Worm (Caenorhabditis elegans) whole organism, L4 larva: ENCODE data around the gene icl-1.

Experiments
- D1046.2 ChIP-seq: fragments of 200-800 bp; sonication (Bioruptor generic); IDR thresholded peaks from 2 replicates; pipeline ENCODE4 v1.3.6; 2022; ENCODE audit warnings: missing genetic modification characterization, missing compliant biosample characterization
- F26F4.8 ChIP-seq: fragments of 200-800 bp; sonication (Bioruptor generic); conservative IDR thresholded peaks from 2 replicates; pipeline ENCODE4 v1.3.6; 2022; ENCODE audit warnings: missing genetic modification characterization, missing compliant biosample characterization
- F44E2.7 ChIP-seq: fragments of 200-800 bp; sonication (Bioruptor generic); IDR thresholded peaks from 2 replicates; pipeline ENCODE4 v2.1.2; 2022; ENCODE audit warnings: missing genetic modification characterization, missing compliant biosample characterization
- F49E8.2 ChIP-seq: sonication (generic microtip); optimal IDR thresholded peaks from 2 replicates; lab custom pipeline; 2016; ENCODE audit warnings: missing compliant biosample characterization, mild to moderate bottlenecking, missing genetic modification characterization, borderline replicate concordance
- R02D3.7 ChIP-seq: fragments of 150-350 bp; sonication (generic microtip); optimal IDR thresholded peaks from 3 replicates; lab custom pipeline; 2014; ENCODE audit warnings: missing biosample characterization, missing genetic modification characterization
- T20F7.1 ChIP-seq: fragments of 200-800 bp; sonication (Bioruptor generic); optimal IDR thresholded peaks from 2 replicates; lab custom pipeline; 2018; ENCODE audit warnings: mild to moderate bottlenecking, missing genetic modification characterization, missing compliant biosample characterization
- Y48G9A.11 ChIP-seq: fragments of 200-800 bp; sonication (Bioruptor generic); IDR thresholded peaks from 2 replicates; pipeline ENCODE4 v1.3.6; 2022; ENCODE audit warnings: missing genetic modification reagents, missing genetic modification characterization, missing compliant biosample characterization
- Y5F2A.4 ChIP-seq: fragments of 200-800 bp; sonication (Bioruptor generic); optimal IDR thresholded peaks from 2 replicates; lab custom pipeline; 2018; ENCODE audit warnings: mild to moderate bottlenecking, missing genetic modification characterization, missing compliant biosample characterization
- Y75B8A.6 ChIP-seq: fragments of 200-800 bp; sonication (Bioruptor generic); IDR thresholded peaks from 2 replicates; pipeline ENCODE4 v1.3.6; 2022; ENCODE audit warnings: missing genetic modification reagents, missing genetic modification characterization, missing compliant biosample characterization
- aly-2 ChIP-seq: sonication (generic microtip); optimal IDR thresholded peaks from 2 replicates; lab custom pipeline; 2018; ENCODE audit warnings: missing biosample characterization, missing genetic modification characterization
- arid-1 ChIP-seq: fragments of 200-800 bp; sonication (Bioruptor generic); conservative IDR thresholded peaks from 2 replicates; pipeline ENCODE4 v1.3.6; 2022; ENCODE audit warnings: missing genetic modification reagents, missing genetic modification characterization, missing compliant biosample characterization
- attf-4 ChIP-seq: sonication (generic microtip); optimal IDR thresholded peaks from 3 replicates; lab custom pipeline; 2017; ENCODE audit warnings: missing biosample characterization, missing genetic modification characterization
- ceh-32 ChIP-seq: sonication (generic microtip); optimal IDR thresholded peaks from 2 replicates; lab custom pipeline; 2016; ENCODE audit warnings: mild to moderate bottlenecking, missing genetic modification characterization, missing compliant biosample characterization; ENCODE audit not compliant: poor library complexity
- daf-12 ChIP-seq: fragments of 150-350 bp; optimal IDR thresholded peaks from 2 replicates; lab custom pipeline; 2014; ENCODE audit warnings: missing biosample characterization, missing genetic modification reagents, missing genetic modification characterization
- daf-16 ChIP-seq, 3 experiments: sonication (generic microtip); optimal IDR thresholded peaks; 2 replicates each; lab custom pipeline; 2016 to 2017; ENCODE audit warnings: missing genetic modification characterization in 3 of 3, missing genetic modification reagents in 3 of 3, mild to moderate bottlenecking in 2 of 3, missing compliant biosample characterization in 2 of 3, missing biosample characterization in 1 of 3, moderate library complexity in 1 of 3
- daf-19 ChIP-seq: fragments of 200-800 bp; sonication (Bioruptor generic); conservative IDR thresholded peaks from 2 replicates; pipeline ENCODE4 v1.3.6; 2022; ENCODE audit warnings: missing genetic modification characterization, missing compliant biosample characterization
- daf-8 ChIP-seq: fragments of 200-800 bp; sonication (Bioruptor generic); IDR thresholded peaks from 2 replicates; pipeline ENCODE4 v1.3.6; 2022; ENCODE audit warnings: missing genetic modification characterization, missing compliant biosample characterization
- dmd-8 ChIP-seq: fragments of 200-800 bp; sonication (Bioruptor generic); IDR thresholded peaks from 2 replicates; pipeline ENCODE4 v1.3.6; 2022; ENCODE audit warnings: missing genetic modification characterization, missing compliant biosample characterization
- dpl-1 ChIP-seq: fragments of 150-350 bp; optimal IDR thresholded peaks from 2 replicates; lab custom pipeline; 2014; ENCODE audit warnings: missing biosample characterization, missing genetic modification reagents, missing genetic modification characterization
- dve-1 ChIP-seq: sonication (generic microtip); optimal IDR thresholded peaks from 2 replicates; lab custom pipeline; 2017; ENCODE audit warnings: antibody characterized with exemption, mild to moderate bottlenecking, missing genetic modification characterization, missing compliant biosample characterization; ENCODE audit not compliant: insufficient read depth
- egl-43 ChIP-seq: fragments of 200-800 bp; sonication (Bioruptor generic); IDR thresholded peaks from 2 replicates; pipeline ENCODE4 v1.3.6; 2022; ENCODE audit warnings: missing genetic modification reagents, missing genetic modification characterization, missing compliant biosample characterization
- fkh-10 ChIP-seq: fragments of 150-350 bp; optimal IDR thresholded peaks from 2 replicates; lab custom pipeline; 2014; ENCODE audit warnings: missing biosample characterization, missing genetic modification reagents, missing genetic modification characterization
- hif-1 ChIP-seq, 2 experiments: sonication (generic microtip); optimal IDR thresholded peaks; 2 replicates each; lab custom pipeline; 2016 to 2017; ENCODE audit warnings: missing compliant biosample characterization in 2 of 2, missing genetic modification characterization in 2 of 2, missing genetic modification reagents in 2 of 2, missing genotype in 2 of 2, mild to moderate bottlenecking in 1 of 2
- hlh-11 ChIP-seq: fragments of 200-800 bp; sonication (Bioruptor generic); optimal IDR thresholded peaks from 2 replicates; lab custom pipeline; 2018; ENCODE audit warnings: mild to moderate bottlenecking, missing genetic modification characterization, missing compliant biosample characterization
- hlh-30 ChIP-seq: sonication (generic microtip); optimal IDR thresholded peaks from 2 replicates; lab custom pipeline; 2017; ENCODE audit warnings: antibody characterized with exemption, mild to moderate bottlenecking, missing genetic modification characterization, missing compliant biosample characterization; ENCODE audit not compliant: insufficient read depth
- hmg-1.1 ChIP-seq: fragments of 200-800 bp; sonication (Bioruptor generic); IDR thresholded peaks from 2 replicates; pipeline ENCODE4 v1.3.6; 2022; ENCODE audit warnings: missing genetic modification reagents, missing genetic modification characterization, missing compliant biosample characterization
- lim-7 ChIP-seq: fragments of 200-800 bp; sonication (Bioruptor generic); IDR thresholded peaks from 2 replicates; pipeline ENCODE4 v1.3.6; 2022; ENCODE audit warnings: missing genetic modification characterization, missing compliant biosample characterization
- lin-1 ChIP-seq: fragments of 200-800 bp; sonication (Bioruptor generic); IDR thresholded peaks from 2 replicates; pipeline ENCODE4 v1.3.6; 2022; ENCODE audit warnings: missing genetic modification reagents, missing genetic modification characterization, missing compliant biosample characterization
- lin-15B ChIP-seq: fragments of 150-350 bp; sonication (generic microtip); optimal IDR thresholded peaks from 3 replicates; lab custom pipeline; 2014; ENCODE audit warnings: missing biosample characterization, missing genetic modification characterization
- lir-3 ChIP-seq: sonication (generic microtip); optimal IDR thresholded peaks from 2 replicates; lab custom pipeline; 2016; ENCODE audit warnings: mild to moderate bottlenecking, missing genetic modification characterization, missing compliant biosample characterization
- madf-5 ChIP-seq, 2 experiments: fragments of 200-800 bp; sonication (Bioruptor generic); IDR thresholded peaks; 2 replicates each; pipeline ENCODE4 v1.3.6; 2022; ENCODE audit warnings: missing compliant biosample characterization in 2 of 2, missing genetic modification characterization in 2 of 2
- mdl-1 ChIP-seq, 2 experiments: fragments of 150-350 bp in 1 of 2; sonication (generic microtip) in 1 of 2; optimal IDR thresholded peaks; 2 replicates each; lab custom pipeline; 2014 to 2017; ENCODE audit warnings: missing biosample characterization in 2 of 2, missing genetic modification characterization in 2 of 2
- mep-1 ChIP-seq: fragments of 150-350 bp; sonication (generic microtip); optimal IDR thresholded peaks from 3 replicates; lab custom pipeline; 2014; ENCODE audit warnings: missing biosample characterization, missing genetic modification characterization
- mxl-2 ChIP-seq: fragments of 200-800 bp; sonication (Bioruptor generic); conservative IDR thresholded peaks from 2 replicates; pipeline ENCODE4 v1.3.6; 2022; ENCODE audit warnings: missing genetic modification reagents, missing genetic modification characterization, missing compliant biosample characterization
- nhr-10 ChIP-seq: fragments of 150-350 bp; optimal IDR thresholded peaks from 2 replicates; lab custom pipeline; 2014; ENCODE audit warnings: missing biosample characterization, missing genetic modification characterization
- nhr-102 ChIP-seq: sonication (generic microtip); optimal IDR thresholded peaks from 2 replicates; lab custom pipeline; 2016; ENCODE audit warnings: mild to moderate bottlenecking, missing genetic modification characterization, moderate library complexity, missing compliant biosample characterization
- nhr-111 ChIP-seq: fragments of 200-800 bp; sonication (Bioruptor generic); optimal IDR thresholded peaks from 2 replicates; lab custom pipeline; 2018; ENCODE audit warnings: mild to moderate bottlenecking, missing genetic modification characterization, missing compliant biosample characterization
- nhr-28 ChIP-seq: fragments of 150-350 bp; optimal IDR thresholded peaks from 2 replicates; lab custom pipeline; 2014; ENCODE audit warnings: missing biosample characterization, missing genetic modification characterization
- nhr-76 ChIP-seq: fragments of 150-350 bp; optimal IDR thresholded peaks from 2 replicates; lab custom pipeline; 2014; ENCODE audit warnings: missing biosample characterization, missing genetic modification characterization
- pha-4 ChIP-seq, 2 experiments: fragments of 150-350 bp in 1 of 2; fragments of 200-800 bp in 1 of 2; sonication (Bioruptor generic) in 1 of 2; IDR thresholded peaks in 1 of 2; optimal IDR thresholded peaks in 1 of 2; 2 replicates each; pipeline versions ENCODE4 v1.3.6 to Lab custom; 2014 to 2022; ENCODE audit warnings: missing genetic modification characterization in 2 of 2, missing genetic modification reagents in 2 of 2, missing biosample characterization in 1 of 2, missing compliant biosample characterization in 1 of 2
- sdz-12 ChIP-seq: fragments of 200-800 bp; sonication (Bioruptor generic); optimal IDR thresholded peaks from 2 replicates; lab custom pipeline; 2018; ENCODE audit warnings: mild to moderate bottlenecking, missing genetic modification characterization, missing compliant biosample characterization
- snpc-1.2 ChIP-seq: fragments of 200-800 bp; sonication (Bioruptor generic); IDR thresholded peaks from 2 replicates; pipeline ENCODE4 v1.3.6; 2022; ENCODE audit warnings: missing genetic modification reagents, missing genetic modification characterization, missing compliant biosample characterization
- snpc-4 ChIP-seq: fragments of 150-350 bp; optimal IDR thresholded peaks from 2 replicates; lab custom pipeline; 2014; ENCODE audit warnings: missing biosample characterization, missing genetic modification characterization
- tag-97 ChIP-seq: fragments of 200-800 bp; sonication (Bioruptor generic); IDR thresholded peaks from 2 replicates; pipeline ENCODE4 v1.3.6; 2022; ENCODE audit warnings: missing genetic modification characterization, missing compliant biosample characterization
- unc-130 ChIP-seq: sonication (generic microtip); optimal IDR thresholded peaks from 2 replicates; lab custom pipeline; 2016; ENCODE audit warnings: missing genetic modification reagents, missing genetic modification characterization, missing compliant biosample characterization
- unc-62 ChIP-seq, 3 experiments: fragments of 150-350 bp in 1 of 3; sonication (generic microtip); optimal IDR thresholded peaks in 2 of 3; peaks in 1 of 3; 1 replicate in 1 of 3; 2 replicates in 2 of 3; lab custom pipeline; 2014 to 2017; ENCODE audit warnings: missing biosample characterization in 3 of 3, missing genetic modification characterization in 3 of 3, missing genetic modification reagents in 3 of 3, missing genotype in 1 of 3
- vab-7 ChIP-seq: fragments of 200-800 bp; sonication (Bioruptor generic); IDR thresholded peaks from 2 replicates; pipeline ENCODE4 v1.3.6; 2022; ENCODE audit warnings: missing genetic modification reagents, missing genetic modification characterization, missing compliant biosample characterization
- zip-11 ChIP-seq: fragments of 200-800 bp; sonication (Bioruptor generic); IDR thresholded peaks from 2 replicates; pipeline ENCODE4 v1.3.6; 2022; ENCODE audit warnings: missing genetic modification characterization, missing compliant biosample characterization
- zip-2 ChIP-seq: fragments of 150-350 bp; optimal IDR thresholded peaks from 2 replicates; lab custom pipeline; 2014; ENCODE audit warnings: missing biosample characterization, missing genetic modification characterization

The icl-1 gene

ce11 chrV:731330-731729 is 3.5 kb upstream of the icl-1 start (continued):
- peak; percentile 97 for TF ChIP-seq dve-1 (tag; lab: Kevin White, UChicago)
- no peak for TF ChIP-seq F44E2.7 (GFP tag; lab: Robert Waterston, UW)
- TF ChIP-seq arid-1 (GFP tag; lab: Robert Waterston, UW) = no peak
- TF ChIP-seq hlh-11 (tag; lab: Kevin White, UChicago) = peak; percentile 99
- TF ChIP-seq dmd-8 (GFP tag; lab: Robert Waterston, UW) = no peak
- no peak for TF ChIP-seq R02D3.7
- no peak for TF ChIP-seq daf-8
- TF ChIP-seq aly-2 = no peak
- TF ChIP-seq Y5F2A.4 (GFP tag; lab: Kevin White, UChicago) = no peak
- peak; percentile 65; the same call in 1 of the 2 replicates for TF ChIP-seq egl-43 (GFP tag; lab: Robert Waterston, UW)
- peak; percentile 79 for TF ChIP-seq mep-1 (tag; lab: Kevin White, UChicago)
- peak; percentile 80 for TF ChIP-seq pha-4 (GFP tag; IDR thresholded peaks at IDR 0.05; lab: Robert Waterston, UW)
- TF ChIP-seq pha-4 (tag; optimal IDR thresholded peaks at IDR 0.05; lab: Kevin White, UChicago) = no peak
- TF ChIP-seq ceh-32 (tag; lab: Kevin White, UChicago) = no peak
- TF ChIP-seq vab-7 = no peak
- peak; percentile 97 for TF ChIP-seq nhr-10 (tag; lab: Kevin White, UChicago)
- TF ChIP-seq nhr-76 = no peak
- TF ChIP-seq lin-1 (GFP tag; lab: Robert Waterston, UW) = peak; percentile 80
- no peak for TF ChIP-seq daf-19
- TF ChIP-seq nhr-102 (tag; lab: Kevin White, UChicago) = peak; percentile 93
- TF ChIP-seq dpl-1 (GFP tag; lab: Kevin White, UChicago) = peak; percentile 2
- no peak for TF ChIP-seq F26F4.8 (GFP tag; lab: Robert Waterston, UW)
- TF ChIP-seq zip-11 (GFP tag; lab: Robert Waterston, UW) = no peak
- peak; percentile 98 for TF ChIP-seq hlh-30 (tag; lab: Kevin White, UChicago)
- TF ChIP-seq T20F7.1 (GFP tag; lab: Kevin White, UChicago) = peak; percentile 62
- no peak for TF ChIP-seq lin-15B (tag; lab: Kevin White, UChicago)
- TF ChIP-seq daf-16 (GFP tag; optimal IDR thresholded peaks at IDR 0.05; lab: Kevin White, UChicago) = peak; percentile 95 to 96
- peak; percentile 99 for TF ChIP-seq daf-16 (tag; optimal IDR thresholded peaks at IDR 0.05; lab: Kevin White, UChicago)
- no peak for TF ChIP-seq daf-12 (tag; lab: Kevin White, UChicago)
- TF ChIP-seq lim-7 = no peak
- TF ChIP-seq mxl-2 (GFP tag; lab: Robert Waterston, UW) = peak; percentile 73
- TF ChIP-seq snpc-1.2 = no peak
- no peak for TF ChIP-seq unc-130 (GFP tag; lab: Kevin White, UChicago)
- TF ChIP-seq snpc-4 (tag; lab: Kevin White, UChicago) = no peak
- no peak for TF ChIP-seq Y48G9A.11 (GFP tag; lab: Robert Waterston, UW)
- TF ChIP-seq D1046.2 (GFP tag; lab: Robert Waterston, UW) = no peak
- no peak for TF ChIP-seq F49E8.2 (tag; lab: Kevin White, UChicago)
- TF ChIP-seq nhr-28 (tag; lab: Kevin White, UChicago) = peak; percentile 96
- TF ChIP-seq Y75B8A.6 (GFP tag; lab: Robert Waterston, UW) = peak; percentile 84; the same call in 1 of the 2 replicates
- peak; percentile 13 for TF ChIP-seq sdz-12
- TF ChIP-seq hif-1 (tag; optimal IDR thresholded peaks at IDR 0.05; lab: Kevin White, UChicago) = peak; percentile 63 to 88
- peak; percentile 76 to 98 for TF ChIP-seq unc-62 (GFP tag; optimal IDR thresholded peaks at IDR 0.05 in 1 of 2; lab: Kevin White, UChicago)
- TF ChIP-seq unc-62 (tag; optimal IDR thresholded peaks at IDR 0.05; lab: Kevin White, UChicago) = peak; percentile 8
- TF ChIP-seq mdl-1 (tag; optimal IDR thresholded peaks at IDR 0.05; lab: Kevin White, UChicago) = peak; percentile 98 to 99
- TF ChIP-seq lir-3 (tag; lab: Kevin White, UChicago) = no peak
- TF ChIP-seq hmg-1.1 (GFP tag; lab: Robert Waterston, UW) = peak; percentile 71
- no peak for TF ChIP-seq tag-97 (GFP tag; lab: Robert Waterston, UW)
- no peak for TF ChIP-seq attf-4 (tag; lab: Kevin White, UChicago)
- TF ChIP-seq madf-5 (GFP tag; IDR thresholded peaks at IDR 0.05; lab: Robert Waterston, UW) = no peak
- peak; percentile 12 for TF ChIP-seq nhr-111 (GFP tag; lab: Kevin White, UChicago)
- no peak for TF ChIP-seq fkh-10 (GFP tag; lab: Kevin White, UChicago)
- peak; percentile 37 for TF ChIP-seq zip-2 (tag; lab: Kevin White, UChicago)
